Worm (Caenorhabditis elegans): ENCODE data around the gene B0334.4.

- TF ChIP-seq fkh-10 (GFP tag; optimal IDR thresholded peaks at IDR 0.05) (no peak), ZK546.5 (tag; optimal IDR thresholded peaks at IDR 0.05) (no peak), ztf-4 (tag; optimal IDR thresholded peaks at IDR 0.05) (no peak), lin-39 (tag; optimal IDR thresholded peaks at IDR 0.05) (no peak), mdl-1 (tag; optimal IDR thresholded peaks at IDR 0.05) (no peak), nhr-28 (tag; optimal IDR thresholded peaks at IDR 0.05) (no peak), nhr-11 (tag; optimal IDR thresholded peaks at IDR 0.05) (no peak), lin-15B (tag; optimal IDR thresholded peaks at IDR 0.05) (no peak), pqm-1 (tag; optimal IDR thresholded peaks at IDR 0.05) (no peak), elt-2 (tag; optimal IDR thresholded peaks at IDR 0.05) (no peak), egl-27 (tag; optimal IDR thresholded peaks at IDR 0.05) (no peak)
Measured at ce11 chrII:11544714-11545113, 49.2 kb downstream of the B0334.4 start, which contains the start of gene F54D5.9.

Data from whole organism, L3 larva.